Worm (Caenorhabditis elegans) whole organism, mixed stage, embryonic: ENCODE results near the gene cap-1.
"Not testable (repeated sequence)": the region's sequence is repeated elsewhere in the genome, so short reads cannot be mapped to it uniquely, and the experiment has no call there.

Experiments used
- blmp-1 ChIP-seq: fragments of 150-350 bp; optimal IDR thresholded peaks from 2 replicates; lab custom pipeline; 2014; ENCODE audit warnings: missing biosample characterization, missing genetic modification characterization
- ceh-83 ChIP-seq: fragments of 200-800 bp; sonication (Bioruptor generic); optimal IDR thresholded peaks from 2 replicates; lab custom pipeline; 2018; ENCODE audit warnings: mild to moderate bottlenecking, missing genetic modification characterization, missing compliant biosample characterization
- elt-3 ChIP-seq: fragments of 150-350 bp; optimal IDR thresholded peaks from 2 replicates; lab custom pipeline; 2014; ENCODE audit warnings: missing biosample characterization, missing genetic modification characterization
- lin-13 ChIP-seq: fragments of 150-350 bp; optimal IDR thresholded peaks from 2 replicates; lab custom pipeline; 2014; ENCODE audit warnings: missing biosample characterization, missing genetic modification characterization
- mep-1 ChIP-seq: fragments of 150-350 bp; optimal IDR thresholded peaks from 2 replicates; lab custom pipeline; 2017; ENCODE audit warnings: missing biosample characterization, missing genetic modification reagents, missing genetic modification characterization, inconsistent platforms
- nhr-76 ChIP-seq: sonication (generic microtip); optimal IDR thresholded peaks from 2 replicates; lab custom pipeline; 2017; ENCODE audit warnings: missing biosample characterization, missing genetic modification characterization
- snpc-4 ChIP-seq: fragments of 150-350 bp; optimal IDR thresholded peaks from 2 replicates; lab custom pipeline; 2014; ENCODE audit warnings: missing biosample characterization, missing genetic modification characterization
- sptf-1 ChIP-seq: sonication (generic microtip); optimal IDR thresholded peaks from 2 replicates; lab custom pipeline; 2017; ENCODE audit warnings: mild to moderate bottlenecking, missing genetic modification characterization, moderate library complexity, missing compliant biosample characterization
- unc-120 ChIP-seq: sonication (generic microtip); optimal IDR thresholded peaks from 2 replicates; lab custom pipeline; 2017; ENCODE audit warnings: missing genetic modification characterization, missing compliant biosample characterization; ENCODE audit not compliant: poor library complexity, severe bottlenecking
- unc-39 ChIP-seq: fragments of 150-350 bp; optimal IDR thresholded peaks from 2 replicates; lab custom pipeline; 2014; ENCODE audit warnings: missing biosample characterization, missing genetic modification characterization
- unc-62 ChIP-seq: fragments of 150-350 bp; optimal IDR thresholded peaks from 2 replicates; lab custom pipeline; 2014; ENCODE audit warnings: missing biosample characterization, missing genetic modification reagents, missing genetic modification characterization
- ztf-11 ChIP-seq: fragments of 150-350 bp; optimal IDR thresholded peaks from 2 replicates; lab custom pipeline; 2014; ENCODE audit warnings: missing biosample characterization, missing genetic modification characterization

ce11 chrIV:7254690-7255089 is 24.7 kb upstream of the cap-1 start, which contains the start of gene C06E4.5:
- TF ChIP-seq mep-1 (tag; lab: Kevin White, UChicago); unc-39 (tag; lab: Kevin White, UChicago); ceh-83 (GFP tag; lab: Kevin White, UChicago); nhr-76 (tag; lab: Kevin White, UChicago); sptf-1 (tag; lab: Kevin White, UChicago); lin-13 (tag; lab: Kevin White, UChicago); unc-120 (tag; lab: Kevin White, UChicago); unc-62 (GFP tag; lab: Kevin White, UChicago); elt-3; snpc-4 (tag; lab: Kevin White, UChicago); ztf-11 (tag; lab: Kevin White, UChicago); blmp-1: not testable (repeated sequence)
